Worm (Caenorhabditis elegans) whole organism, late embryonic: Measurements from ENCODE around the gene mdt-4.
"Not testable (repeated sequence)": the region's sequence is repeated elsewhere in the genome, so short reads cannot be mapped to it uniquely, and the experiment has no call there.

Experiments
- C38D4.7 ChIP-seq: fragments of 200-800 bp; sonication (Bioruptor generic); optimal IDR thresholded peaks from 2 replicates; lab custom pipeline; 2018; ENCODE audit warnings: mild to moderate bottlenecking, missing genetic modification characterization, moderate library complexity, missing compliant biosample characterization
- K02D7.2 ChIP-seq: sonication (generic microtip); optimal IDR thresholded peaks from 2 replicates; lab custom pipeline; 2017; ENCODE audit warnings: mild to moderate bottlenecking, missing genetic modification characterization, missing compliant biosample characterization
- Y22D7AL.16 ChIP-seq: sonication (generic microtip); optimal IDR thresholded peaks from 2 replicates; lab custom pipeline; 2016; ENCODE audit warnings: missing genetic modification characterization, missing compliant biosample characterization
- ceh-14 ChIP-seq: sonication (generic microtip); optimal IDR thresholded peaks from 2 replicates; lab custom pipeline; 2016; ENCODE audit warnings: missing genotype, missing genetic modification characterization, missing compliant biosample characterization
- ceh-18 ChIP-seq: sonication (generic microtip); optimal IDR thresholded peaks from 2 replicates; lab custom pipeline; 2016; ENCODE audit warnings: missing genetic modification characterization, missing compliant biosample characterization
- ceh-22 ChIP-seq: sonication (generic microtip); optimal IDR thresholded peaks from 2 replicates; lab custom pipeline; 2017; ENCODE audit warnings: missing biosample characterization, missing genetic modification characterization
- ceh-24 ChIP-seq: sonication (generic microtip); optimal IDR thresholded peaks from 2 replicates; lab custom pipeline; 2016; ENCODE audit warnings: mild to moderate bottlenecking, missing genetic modification characterization, missing compliant biosample characterization
- ceh-34 ChIP-seq: sonication (generic microtip); optimal IDR thresholded peaks from 2 replicates; lab custom pipeline; 2016; ENCODE audit warnings: mild to moderate bottlenecking, missing genetic modification characterization, missing compliant biosample characterization
- ceh-45 ChIP-seq: fragments of 200-800 bp; sonication (Bioruptor generic); IDR thresholded peaks from 2 replicates; pipeline ENCODE4 v1.3.6; 2022; ENCODE audit warnings: missing genetic modification reagents, missing genetic modification characterization, missing compliant biosample characterization
- ceh-48 ChIP-seq: sonication (generic microtip); optimal IDR thresholded peaks from 2 replicates; lab custom pipeline; 2016; ENCODE audit warnings: missing genetic modification characterization, inconsistent platforms, missing compliant biosample characterization
- ceh-6 ChIP-seq: fragments of 200-800 bp; sonication (Bioruptor generic); optimal IDR thresholded peaks from 2 replicates; lab custom pipeline; 2018; ENCODE audit warnings: mild to moderate bottlenecking, missing genetic modification characterization, missing compliant biosample characterization
- che-1 ChIP-seq: sonication (generic microtip); optimal IDR thresholded peaks from 2 replicates; lab custom pipeline; 2016; ENCODE audit warnings: mild to moderate bottlenecking, missing genetic modification characterization, missing compliant biosample characterization
- dve-1 ChIP-seq: sonication (generic microtip); optimal IDR thresholded peaks from 2 replicates; lab custom pipeline; 2017; ENCODE audit warnings: antibody characterized with exemption, mild to moderate bottlenecking, missing genetic modification characterization, missing compliant biosample characterization
- elt-2 ChIP-seq: sonication (generic microtip); optimal IDR thresholded peaks from 2 replicates; lab custom pipeline; 2016; ENCODE audit warnings: missing genetic modification reagents, missing genetic modification characterization, missing compliant biosample characterization
- ets-4 ChIP-seq: sonication (generic microtip); optimal IDR thresholded peaks from 2 replicates; lab custom pipeline; 2016; ENCODE audit warnings: missing genetic modification characterization, missing compliant biosample characterization
- eyg-1 ChIP-seq: sonication (generic microtip); optimal IDR thresholded peaks from 2 replicates; lab custom pipeline; 2016; ENCODE audit warnings: missing genotype, missing genetic modification characterization, missing compliant biosample characterization
- fax-1 ChIP-seq: sonication (generic microtip); optimal IDR thresholded peaks from 2 replicates; lab custom pipeline; 2016; ENCODE audit warnings: missing genotype, missing genetic modification characterization, missing compliant biosample characterization
- fkh-6 ChIP-seq: sonication (generic microtip); optimal IDR thresholded peaks from 2 replicates; lab custom pipeline; 2016; ENCODE audit warnings: missing genetic modification characterization, missing compliant biosample characterization
- hlh-13 ChIP-seq: fragments of 200-800 bp; sonication (Bioruptor generic); optimal IDR thresholded peaks from 2 replicates; lab custom pipeline; 2018; ENCODE audit warnings: mild to moderate bottlenecking, missing genetic modification characterization, missing compliant biosample characterization
- hlh-15 ChIP-seq: sonication (generic microtip); optimal IDR thresholded peaks from 2 replicates; lab custom pipeline; 2016; ENCODE audit warnings: missing genetic modification characterization, missing compliant biosample characterization
- hlh-30 ChIP-seq: sonication (generic microtip); optimal IDR thresholded peaks from 2 replicates; lab custom pipeline; 2017; ENCODE audit warnings: antibody characterized with exemption, missing genetic modification characterization, missing compliant biosample characterization; ENCODE audit not compliant: insufficient read depth
- hlh-8 ChIP-seq: sonication (generic microtip); optimal IDR thresholded peaks from 2 replicates; lab custom pipeline; 2016; ENCODE audit warnings: missing genotype, missing genetic modification characterization, missing compliant biosample characterization
- lin-11 ChIP-seq: fragments of 200-800 bp; sonication (Bioruptor generic); optimal IDR thresholded peaks from 2 replicates; lab custom pipeline; 2018; ENCODE audit warnings: mild to moderate bottlenecking, missing genetic modification characterization, missing compliant biosample characterization
- mec-3 ChIP-seq: sonication (generic microtip); optimal IDR thresholded peaks from 2 replicates; lab custom pipeline; 2016; ENCODE audit warnings: borderline replicate concordance, missing genetic modification characterization, missing compliant biosample characterization
- nhr-11 ChIP-seq: fragments of 150-350 bp; optimal IDR thresholded peaks from 2 replicates; lab custom pipeline; 2014; ENCODE audit warnings: missing biosample characterization, missing genetic modification characterization
- nhr-232 ChIP-seq: sonication (generic microtip); optimal IDR thresholded peaks from 2 replicates; lab custom pipeline; 2016; ENCODE audit warnings: missing genetic modification characterization, missing compliant biosample characterization
- odd-2 ChIP-seq: sonication (generic microtip); optimal IDR thresholded peaks from 2 replicates; lab custom pipeline; 2017; ENCODE audit warnings: antibody characterized with exemption, mild to moderate bottlenecking, missing genetic modification characterization, missing compliant biosample characterization
- pat-9 ChIP-seq: fragments of 200-800 bp; sonication (Bioruptor generic); optimal IDR thresholded peaks from 2 replicates; lab custom pipeline; 2018; ENCODE audit warnings: mild to moderate bottlenecking, missing genetic modification characterization, moderate library complexity, missing compliant biosample characterization
- pha-2 ChIP-seq: sonication (generic microtip); optimal IDR thresholded peaks from 2 replicates; lab custom pipeline; 2017; ENCODE audit warnings: mild to moderate bottlenecking, missing genetic modification characterization, missing compliant biosample characterization
- pqm-1 ChIP-seq: sonication (generic microtip); optimal IDR thresholded peaks from 2 replicates; lab custom pipeline; 2016; ENCODE audit warnings: missing genetic modification characterization, missing compliant biosample characterization
- rnt-1 ChIP-seq: sonication (generic microtip); optimal IDR thresholded peaks from 2 replicates; lab custom pipeline; 2016; ENCODE audit warnings: missing genetic modification characterization, missing compliant biosample characterization
- syd-9 ChIP-seq: sonication (generic microtip); optimal IDR thresholded peaks from 2 replicates; lab custom pipeline; 2016; ENCODE audit warnings: mild to moderate bottlenecking, missing genetic modification characterization, moderate library complexity, missing compliant biosample characterization
- tbx-7 ChIP-seq: sonication (generic microtip); optimal IDR thresholded peaks from 2 replicates; lab custom pipeline; 2016; ENCODE audit warnings: missing genotype, missing genetic modification characterization, missing compliant biosample characterization
- unc-3 ChIP-seq, 2 experiments: fragments of 200-800 bp in 1 of 2; sonication (Bioruptor generic) in 1 of 2; sonication (generic microtip) in 1 of 2; conservative IDR thresholded peaks in 1 of 2; optimal IDR thresholded peaks in 1 of 2; 2 replicates each; pipeline versions ENCODE4 v1.3.6 to Lab custom; 2016 to 2022; ENCODE audit warnings: missing compliant biosample characterization in 2 of 2, missing genetic modification characterization in 2 of 2, missing genetic modification reagents in 1 of 2
- unc-42 ChIP-seq: sonication (generic microtip); optimal IDR thresholded peaks from 2 replicates; lab custom pipeline; 2016; ENCODE audit warnings: missing genotype, missing genetic modification characterization, missing compliant biosample characterization
- unc-55 ChIP-seq: sonication (generic microtip); optimal IDR thresholded peaks from 2 replicates; lab custom pipeline; 2017; ENCODE audit warnings: missing biosample characterization, missing genetic modification reagents, missing genetic modification characterization

The mdt-4 gene

ce11 chrII:4916462-4916861 lies 27.3 kb downstream of the mdt-4 start, which contains the start of gene msp-31:
TSS of gene msp-31 (minus strand) at chrII:4916562.
- not testable (repeated sequence) for TF ChIP-seq syd-9; nhr-11; unc-55 (GFP tag; lab: Kevin White, UChicago)

- TF ChIP-seq ets-4 (tag; lab: Kevin White, UChicago) (no peak), tbx-7 (tag; lab: Kevin White, UChicago) (no peak), pqm-1 (no peak), che-1 (tag; lab: Kevin White, UChicago) (no peak), unc-55 (GFP tag; lab: Kevin White, UChicago) (no peak)
Observed at ce11 chrII:4915572-4915971, 28.2 kb downstream of the mdt-4 start.

ce11 chrII:4914214-4914613 lies 29.5 kb downstream of the mdt-4 start, which contains the start of gene R05F9.11:
TSS of gene R05F9.11 (minus strand) at chrII:4914218.
- TF ChIP-seq fax-1 (no peak), elt-2 (tag; lab: Kevin White, UChicago) (no peak), ceh-14 (tag; lab: Kevin White, UChicago) (no peak), odd-2 (tag; lab: Kevin White, UChicago) (no peak), ceh-18 (tag; lab: Kevin White, UChicago) (no peak), hlh-15 (no peak), hlh-13 (GFP tag; lab: Kevin White, UChicago) (no peak), ceh-6 (GFP tag; lab: Kevin White, UChicago) (no peak), fkh-6 (no peak), pha-2 (tag; lab: Kevin White, UChicago) (no peak)

- TF ChIP-seq ceh-34 (tag; lab: Kevin White, UChicago) (no peak), unc-55 (GFP tag; lab: Kevin White, UChicago) (peak; percentile 48), unc-42 (peak; percentile 38), elt-2 (tag; lab: Kevin White, UChicago) (peak; percentile 22), ceh-22 (tag; lab: Kevin White, UChicago) (peak; percentile 19), hlh-8 (no peak)
Observed at ce11 chrII:4908160-4908559, 35.6 kb downstream of the mdt-4 start.

- TF ChIP-seq dve-1 = no peak
- no peak for TF ChIP-seq che-1 (tag; lab: Kevin White, UChicago)
- no peak for TF ChIP-seq nhr-232 (tag; lab: Kevin White, UChicago)
- no peak for TF ChIP-seq nhr-11
- TF ChIP-seq mec-3 = no peak
- no peak for TF ChIP-seq pat-9 (tag; lab: Kevin White, UChicago)
Observed at ce11 chrII:4905883-4906282, 37.9 kb downstream of the mdt-4 start.

- TF ChIP-seq dve-1 (no peak), ets-4 (tag; lab: Kevin White, UChicago) (no peak), Y22D7AL.16 (tag; lab: Kevin White, UChicago) (no peak), rnt-1 (tag; lab: Kevin White, UChicago) (no peak), ceh-48 (no peak), pqm-1 (no peak), elt-2 (tag; lab: Kevin White, UChicago) (no peak), unc-3 (GFP tag; conservative IDR thresholded peaks at IDR 0.05; lab: Robert Waterston, UW) (no peak), unc-3 (tag; optimal IDR thresholded peaks at IDR 0.05; lab: Kevin White, UChicago) (no peak), hlh-13 (GFP tag; lab: Kevin White, UChicago) (no peak)
Observed at ce11 chrII:4905331-4905730, 38.4 kb downstream of the mdt-4 start.

ce11 chrII:4904778-4905177 lies 39.0 kb downstream of the mdt-4 start, which contains the start of gene btbd-10:
TSS of gene btbd-10 (plus strand) at chrII:4905008.
- TF ChIP-seq ceh-24 (tag; lab: Kevin White, UChicago) = no peak
- TF ChIP-seq hlh-30 (tag; lab: Kevin White, UChicago) = no peak
- TF ChIP-seq lin-11 (tag; lab: Kevin White, UChicago) = no peak
- TF ChIP-seq C38D4.7 (GFP tag; lab: Kevin White, UChicago) = no peak
- TF ChIP-seq ceh-45 (GFP tag; lab: Robert Waterston, UW) = no peak
- no peak for TF ChIP-seq eyg-1 (tag; lab: Kevin White, UChicago)
- TF ChIP-seq K02D7.2 = no peak
- TF ChIP-seq hlh-13 (GFP tag; lab: Kevin White, UChicago) = no peak
- TF ChIP-seq ets-4 (tag; lab: Kevin White, UChicago) = no peak
- TF ChIP-seq ceh-48 = no peak
- TF ChIP-seq, all 69 proteins: peak for 0
